Worm (Caenorhabditis elegans) whole organism, late embryonic: ENCODE data around the gene R11F4.2.
A peak's percentile ranks its signal among the peaks of the same experiment; 100 is the strongest.
"Not testable (repeated sequence)": the region's sequence is repeated elsewhere in the genome, so short reads cannot be mapped to it uniquely, and the experiment has no call there.

Experiments used
- C38D4.7 ChIP-seq: fragments of 200-800 bp; sonication (Bioruptor generic); optimal IDR thresholded peaks from 2 replicates; lab custom pipeline; 2018; ENCODE audit warnings: mild to moderate bottlenecking, missing genetic modification characterization, moderate library complexity, missing compliant biosample characterization
- K02D7.2 ChIP-seq: sonication (generic microtip); optimal IDR thresholded peaks from 2 replicates; lab custom pipeline; 2017; ENCODE audit warnings: mild to moderate bottlenecking, missing genetic modification characterization, missing compliant biosample characterization
- Y22D7AL.16 ChIP-seq: sonication (generic microtip); optimal IDR thresholded peaks from 2 replicates; lab custom pipeline; 2016; ENCODE audit warnings: missing genetic modification characterization, missing compliant biosample characterization
- ahr-1 ChIP-seq: sonication (generic microtip); optimal IDR thresholded peaks from 2 replicates; lab custom pipeline; 2016; ENCODE audit warnings: missing genetic modification characterization, missing compliant biosample characterization
- ama-1 ChIP-seq: fragments of 150-350 bp; optimal IDR thresholded peaks from 2 replicates; lab custom pipeline; 2014
- ceh-18 ChIP-seq: sonication (generic microtip); optimal IDR thresholded peaks from 2 replicates; lab custom pipeline; 2016; ENCODE audit warnings: missing genetic modification characterization, missing compliant biosample characterization
- ceh-19 ChIP-seq: fragments of 200-800 bp; sonication (Bioruptor generic); optimal IDR thresholded peaks from 2 replicates; lab custom pipeline; 2018; ENCODE audit warnings: mild to moderate bottlenecking, missing genetic modification characterization, missing compliant biosample characterization
- ceh-2 ChIP-seq: sonication (generic microtip); optimal IDR thresholded peaks from 2 replicates; lab custom pipeline; 2016; ENCODE audit warnings: missing genotype, missing genetic modification characterization, missing compliant biosample characterization
- ceh-31 ChIP-seq: sonication (generic microtip); optimal IDR thresholded peaks from 2 replicates; lab custom pipeline; 2016; ENCODE audit warnings: missing genetic modification characterization, missing compliant biosample characterization
- ceh-34 ChIP-seq: sonication (generic microtip); optimal IDR thresholded peaks from 2 replicates; lab custom pipeline; 2016; ENCODE audit warnings: mild to moderate bottlenecking, missing genetic modification characterization, missing compliant biosample characterization
- ceh-45 ChIP-seq: fragments of 200-800 bp; sonication (Bioruptor generic); IDR thresholded peaks from 2 replicates; pipeline ENCODE4 v1.3.6; 2022; ENCODE audit warnings: missing genetic modification reagents, missing genetic modification characterization, missing compliant biosample characterization
- ceh-6 ChIP-seq: fragments of 200-800 bp; sonication (Bioruptor generic); optimal IDR thresholded peaks from 2 replicates; lab custom pipeline; 2018; ENCODE audit warnings: mild to moderate bottlenecking, missing genetic modification characterization, missing compliant biosample characterization
- ceh-9 ChIP-seq: sonication (generic microtip); optimal IDR thresholded peaks from 2 replicates; lab custom pipeline; 2016; ENCODE audit warnings: mild to moderate bottlenecking, missing genetic modification characterization, inconsistent platforms, missing compliant biosample characterization
- che-1 ChIP-seq: sonication (generic microtip); optimal IDR thresholded peaks from 2 replicates; lab custom pipeline; 2016; ENCODE audit warnings: mild to moderate bottlenecking, missing genetic modification characterization, missing compliant biosample characterization
- elt-4 ChIP-seq: sonication (generic microtip); optimal IDR thresholded peaks from 2 replicates; lab custom pipeline; 2016; ENCODE audit warnings: missing genetic modification characterization, missing compliant biosample characterization
- fkh-10 ChIP-seq: fragments of 150-350 bp; optimal IDR thresholded peaks from 2 replicates; lab custom pipeline; 2014; ENCODE audit warnings: missing biosample characterization, missing genetic modification reagents, missing genetic modification characterization
- gmeb-2 ChIP-seq: sonication (generic microtip); optimal IDR thresholded peaks from 2 replicates; lab custom pipeline; 2016; ENCODE audit warnings: missing genetic modification characterization, inconsistent platforms, missing compliant biosample characterization
- hlh-15 ChIP-seq: sonication (generic microtip); optimal IDR thresholded peaks from 2 replicates; lab custom pipeline; 2016; ENCODE audit warnings: missing genetic modification characterization, missing compliant biosample characterization
- hlh-30 ChIP-seq: sonication (generic microtip); optimal IDR thresholded peaks from 2 replicates; lab custom pipeline; 2017; ENCODE audit warnings: antibody characterized with exemption, missing genetic modification characterization, missing compliant biosample characterization; ENCODE audit not compliant: insufficient read depth
- hlh-6 ChIP-seq: sonication (generic microtip); optimal IDR thresholded peaks from 2 replicates; lab custom pipeline; 2016; ENCODE audit warnings: missing genotype, missing genetic modification characterization, missing compliant biosample characterization
- lim-6 ChIP-seq: sonication (generic microtip); optimal IDR thresholded peaks from 2 replicates; lab custom pipeline; 2016; ENCODE audit warnings: missing genetic modification characterization, missing compliant biosample characterization
- lin-11 ChIP-seq: fragments of 200-800 bp; sonication (Bioruptor generic); optimal IDR thresholded peaks from 2 replicates; lab custom pipeline; 2018; ENCODE audit warnings: mild to moderate bottlenecking, missing genetic modification characterization, missing compliant biosample characterization
- nfya-1 ChIP-seq: sonication (generic microtip); optimal IDR thresholded peaks from 2 replicates; lab custom pipeline; 2017; ENCODE audit warnings: missing genetic modification characterization, mild to moderate bottlenecking, missing compliant biosample characterization, antibody characterized with exemption, moderate library complexity
- pat-9 ChIP-seq: fragments of 200-800 bp; sonication (Bioruptor generic); optimal IDR thresholded peaks from 2 replicates; lab custom pipeline; 2018; ENCODE audit warnings: mild to moderate bottlenecking, missing genetic modification characterization, moderate library complexity, missing compliant biosample characterization
- pha-2 ChIP-seq: sonication (generic microtip); optimal IDR thresholded peaks from 2 replicates; lab custom pipeline; 2017; ENCODE audit warnings: mild to moderate bottlenecking, missing genetic modification characterization, missing compliant biosample characterization
- ref-2 ChIP-seq: sonication (generic microtip); optimal IDR thresholded peaks from 2 replicates; lab custom pipeline; 2016; ENCODE audit warnings: missing genetic modification characterization, missing compliant biosample characterization
- ttx-3 ChIP-seq: sonication (generic microtip); optimal IDR thresholded peaks from 2 replicates; lab custom pipeline; 2016; ENCODE audit warnings: missing genetic modification reagents, missing genetic modification characterization, missing compliant biosample characterization
- unc-42 ChIP-seq: sonication (generic microtip); optimal IDR thresholded peaks from 2 replicates; lab custom pipeline; 2016; ENCODE audit warnings: missing genotype, missing genetic modification characterization, missing compliant biosample characterization
- unc-55 ChIP-seq: sonication (generic microtip); optimal IDR thresholded peaks from 2 replicates; lab custom pipeline; 2017; ENCODE audit warnings: missing biosample characterization, missing genetic modification reagents, missing genetic modification characterization

The R11F4.2 gene

ce11 chrII:4129450-4129849 is 46.6 kb downstream of the R11F4.2 start:
- peak; percentile 27 for TF ChIP-seq ceh-31 (tag; lab: Kevin White, UChicago)
- TF ChIP-seq ceh-2, result no peak
- no peak for TF ChIP-seq ahr-1 (tag; lab: Kevin White, UChicago)
- TF ChIP-seq ceh-9 (tag; lab: Kevin White, UChicago), result no peak
- no peak for TF ChIP-seq elt-4 (tag; lab: Kevin White, UChicago)
- TF ChIP-seq ceh-45, result no peak
- peak; percentile 89 for TF ChIP-seq unc-42

DNA sequence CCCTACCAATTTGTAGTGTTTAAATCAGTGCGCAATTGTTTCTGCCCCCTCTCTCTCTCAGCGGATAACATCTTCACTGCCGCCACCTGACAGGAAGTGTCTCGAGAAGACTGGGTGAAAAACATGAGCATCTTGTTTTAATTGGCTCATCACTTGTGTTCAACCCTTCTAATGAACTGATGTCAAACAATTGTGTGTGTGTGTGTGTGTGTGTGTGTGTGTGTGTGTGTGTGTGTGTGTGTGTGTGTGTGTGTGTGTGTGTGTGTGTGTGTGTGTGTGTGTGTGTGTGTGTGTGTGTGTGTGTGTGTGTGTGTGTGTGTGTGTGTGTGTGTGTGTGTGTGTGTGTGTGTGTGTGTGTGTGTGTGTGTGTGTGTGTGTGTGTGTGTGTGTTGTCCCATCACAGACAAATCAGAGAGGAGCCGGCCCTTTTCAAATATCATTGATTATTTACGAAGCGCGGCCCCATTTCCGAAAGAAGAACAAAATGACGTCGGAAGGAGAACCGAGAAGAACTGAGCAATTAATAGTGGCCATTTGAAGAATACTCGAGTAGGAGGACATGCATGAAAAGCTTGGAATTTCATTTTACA is 47.3 kb downstream of the R11F4.2 start:
- TF ChIP-seq ceh-19 (GFP tag; lab: Kevin White, UChicago) (peak; percentile 80), ttx-3 (peak; percentile 9), lin-11 (tag; lab: Kevin White, UChicago) (peak; percentile 30), che-1 (peak; percentile 14), C38D4.7 (GFP tag; lab: Kevin White, UChicago) (peak; percentile 47), ceh-6 (GFP tag; lab: Kevin White, UChicago) (peak; percentile 52), K02D7.2 (tag; lab: Kevin White, UChicago) (peak; percentile 64), gmeb-2 (tag; lab: Kevin White, UChicago) (peak; percentile 39), pha-2 (peak; percentile 65), pat-9 (peak; percentile 22)

ce11 chrII:4133332-4133731 is 50.5 kb downstream of the R11F4.2 start:
- TF ChIP-seq unc-42 (peak; percentile 95), fkh-10 (peak; percentile 69), hlh-6 (no peak)

ce11 chrII:4134688-4135087 is 51.8 kb downstream of the R11F4.2 start:
- TF ChIP-seq lim-6, result no peak
- peak; percentile 47 for TF ChIP-seq ceh-31 (tag; lab: Kevin White, UChicago)
- TF ChIP-seq hlh-15 (tag; lab: Kevin White, UChicago), result no peak
- no peak for TF ChIP-seq hlh-30
- no peak for TF ChIP-seq pat-9
- TF ChIP-seq ceh-19 (GFP tag; lab: Kevin White, UChicago), result no peak
- TF ChIP-seq unc-42, result peak; percentile 32
- TF ChIP-seq ceh-34 (tag; lab: Kevin White, UChicago), result peak; percentile 25
- no peak for TF ChIP-seq ceh-18 (tag; lab: Kevin White, UChicago)
- no peak for TF ChIP-seq ref-2
- peak; percentile 50 for TF ChIP-seq nfya-1 (tag; lab: Kevin White, UChicago)

DNA sequence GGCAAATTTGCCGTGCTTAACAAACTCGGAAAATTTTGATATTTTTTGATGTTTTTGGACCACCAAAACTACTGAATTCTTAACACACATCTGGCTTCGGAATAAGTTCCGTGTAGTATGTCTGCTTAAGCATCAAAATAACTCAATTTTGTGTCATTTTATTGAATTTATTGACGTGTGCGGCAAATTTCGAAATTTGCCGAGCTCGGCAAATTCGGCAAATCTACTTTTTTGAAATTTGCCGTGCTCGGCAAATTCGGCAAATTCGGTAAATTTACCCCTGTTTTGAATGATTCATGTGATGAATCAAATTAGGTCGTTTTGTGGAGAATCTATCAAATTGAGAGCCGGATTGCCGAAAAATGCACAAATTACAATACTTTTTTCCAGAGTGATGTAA is 52.4 kb downstream of the R11F4.2 start, which contains the start of gene ast-1:
TSS of gene ast-1 (minus strand) at position 101 of the 400 bp plus-strand sequence.
- TF ChIP-seq unc-55 (GFP tag; lab: Kevin White, UChicago); ama-1 (lab: Kevin White, UChicago); Y22D7AL.16: not testable (repeated sequence)
